Fruit fly (Drosophila melanogaster): ENCODE measurements around the gene hyx.

The hyx gene

DNA sequence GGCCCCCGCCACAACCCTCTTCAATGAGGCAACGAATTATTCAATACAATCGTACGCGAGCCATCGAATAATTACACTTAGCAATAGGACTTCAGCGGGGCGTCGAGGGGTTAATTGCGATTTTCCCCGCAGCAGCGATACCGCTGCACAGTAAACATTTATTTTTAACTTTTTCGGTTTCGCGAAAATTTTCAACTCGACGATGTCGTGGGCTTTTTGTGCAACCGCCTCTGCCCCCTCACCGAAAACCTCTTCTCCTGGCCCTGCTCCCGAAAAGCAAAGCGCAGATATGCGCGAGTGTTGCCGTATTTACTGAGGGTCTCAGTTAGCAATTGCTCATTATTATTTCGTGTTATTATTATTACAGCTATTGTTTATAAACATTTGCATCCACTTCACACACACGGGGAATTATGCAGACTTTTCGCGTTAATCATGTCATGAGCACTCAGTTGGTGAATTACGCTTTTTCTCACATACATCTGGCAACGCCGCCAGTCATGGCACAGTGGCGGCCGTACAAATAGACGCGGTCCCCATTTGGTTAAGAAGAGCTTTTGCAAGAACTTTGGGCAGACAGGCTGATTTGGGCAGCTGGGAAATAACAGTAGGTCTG is 24.7 kb upstream of the hyx start (continued):
- no peak for TF ChIP-seq wor (GFP tag; IDR thresholded peaks at IDR 0.05)
- no peak for TF ChIP-seq gce (GFP tag; IDR thresholded peaks at IDR 0.05)
- TF ChIP-seq Mad (GFP tag; optimal IDR thresholded peaks at IDR 0.05): peak; percentile 66
- TF ChIP-seq CG16779 (GFP tag; IDR thresholded peaks at IDR 0.05): no peak
- TF ChIP-seq dan (GFP tag; IDR thresholded peaks at IDR 0.05): no peak
- peak; percentile 50 for TF ChIP-seq CG17359 (tag; optimal IDR thresholded peaks at IDR 0.05)
- peak; percentile 63 for TF ChIP-seq pb (GFP tag; optimal IDR thresholded peaks at IDR 0.05)
- TF ChIP-seq ara (GFP tag; IDR thresholded peaks at IDR 0.05): no peak
- TF ChIP-seq Pdp1 (GFP tag; optimal IDR thresholded peaks at IDR 0.05): peak; percentile 61 to 95
- TF ChIP-seq slbo (GFP tag; IDR thresholded peaks at IDR 0.05): peak; percentile 53; the same call in 1 of the 2 replicates
- no peak for TF ChIP-seq CG8388 (GFP tag; optimal IDR thresholded peaks at IDR 0.05)
- peak; percentile 3 for TF ChIP-seq CG4820 (GFP tag; optimal IDR thresholded peaks at IDR 0.05)
- peak; percentile 57 for TF ChIP-seq Six4 (GFP tag; optimal IDR thresholded peaks at IDR 0.05)
- no peak for TF ChIP-seq CG14965 (GFP tag; optimal IDR thresholded peaks at IDR 0.05; ENCODE audit: borderline replicate concordance)
- TF ChIP-seq CG31365 (tag; optimal IDR thresholded peaks at IDR 0.05): no peak
- no peak for TF ChIP-seq CG30431 (GFP tag; optimal IDR thresholded peaks at IDR 0.05)
- peak; percentile 24 for TF ChIP-seq ERR (GFP tag; optimal IDR thresholded peaks at IDR 0.05)
- no peak for TF ChIP-seq cad (GFP tag; optimal IDR thresholded peaks at IDR 0.05)
- TF ChIP-seq Fer1 (GFP tag; optimal IDR thresholded peaks at IDR 0.05): peak; percentile 81
- no peak for TF ChIP-seq CG6254 (GFP tag; optimal IDR thresholded peaks at IDR 0.05)
- 0 out of 2 replicates have a peak, but pooled peaks have one; percentile 11 for TF ChIP-seq E2f1 (GFP tag; IDR thresholded peaks at IDR 0.05)
- TF ChIP-seq Doc3 (GFP tag; IDR thresholded peaks at IDR 0.05; ENCODE audit: partially characterized antibody): no peak
- peak; percentile 47; the same call in 1 of the 2 replicates for TF ChIP-seq CG9215 (GFP tag; IDR thresholded peaks at IDR 0.05)
- peak; percentile 45 for TF ChIP-seq ewg (GFP tag; optimal IDR thresholded peaks at IDR 0.05)
- TF ChIP-seq Abd-B (GFP tag; optimal IDR thresholded peaks at IDR 0.05): no peak
- TF ChIP-seq zfh1 (GFP tag; IDR thresholded peaks at IDR 0.05): peak; percentile 71
- no peak for TF ChIP-seq CG6654 (GFP tag; optimal IDR thresholded peaks at IDR 0.05)
- TF ChIP-seq CG8359 (GFP tag; optimal IDR thresholded peaks at IDR 0.05; ENCODE audit: borderline replicate concordance): no peak
- peak; percentile 9 for TF ChIP-seq CG6765 (GFP tag; optimal IDR thresholded peaks at IDR 0.05)
- TF ChIP-seq her (GFP tag; optimal IDR thresholded peaks at IDR 0.05): peak; percentile 19
- TF ChIP-seq ham (GFP tag; IDR thresholded peaks at IDR 0.05): no peak
- TF ChIP-seq twi (tag; optimal IDR thresholded peaks at IDR 0.05): no peak
- no peak for TF ChIP-seq pita (GFP tag; optimal IDR thresholded peaks at IDR 0.05)
- TF ChIP-seq dysf (GFP tag; IDR thresholded peaks at IDR 0.05): peak; percentile 49; the same call in 1 of the 3 replicates
- peak; percentile 27 for TF ChIP-seq Dad (GFP tag; optimal IDR thresholded peaks at IDR 0.05)
- TF ChIP-seq esg (GFP tag; conservative IDR thresholded peaks at IDR 0.05): no peak
- TF ChIP-seq eyg (GFP tag; optimal IDR thresholded peaks at IDR 0.05): no peak
- no peak for TF ChIP-seq Poxn (GFP tag; IDR thresholded peaks at IDR 0.05)
- TF ChIP-seq trh (GFP tag; optimal IDR thresholded peaks at IDR 0.05): no peak
- peak; percentile 49 for TF ChIP-seq CTCF (GFP tag; optimal IDR thresholded peaks at IDR 0.05)
- TF ChIP-seq Nf-YB (GFP tag; optimal IDR thresholded peaks at IDR 0.05): peak; percentile 28
- TF ChIP-seq stc (GFP tag; IDR thresholded peaks at IDR 0.05): 0 out of 2 replicates have a peak, but pooled peaks have one; percentile 38
- no peak for TF ChIP-seq CG10431 (GFP tag; optimal IDR thresholded peaks at IDR 0.05)
- no peak for TF ChIP-seq dmrt99B (tag; optimal IDR thresholded peaks at IDR 0.05)
- peak; percentile 46; the same call in 1 of the 2 replicates for TF ChIP-seq Scr (GFP tag; IDR thresholded peaks at IDR 0.05; ENCODE audit: partially characterized antibody)
- TF ChIP-seq Xrp1 (GFP tag; IDR thresholded peaks at IDR 0.05): 0 out of 2 replicates have a peak, but pooled peaks have one; percentile 42
- no peak for TF ChIP-seq hb (GFP tag; IDR thresholded peaks at IDR 0.05; ENCODE audit: partially characterized antibody)
- peak; percentile 38 for TF ChIP-seq Sin3A (optimal IDR thresholded peaks at IDR 0.05)
- TF ChIP-seq nom (GFP tag; optimal IDR thresholded peaks at IDR 0.05): peak; percentile 38
- 0 out of 2 replicates have a peak, but pooled peaks have one; percentile 46 for TF ChIP-seq sna (GFP tag; IDR thresholded peaks at IDR 0.05; ENCODE audit: partially characterized antibody)
